Worm (Caenorhabditis elegans) whole organism, L1 larva: Measurements from ENCODE around the gene sip-1.

Experiments used
- C16A3.4 ChIP-seq: fragments of 150-350 bp; optimal IDR thresholded peaks from 2 replicates; lab custom pipeline; 2014; ENCODE audit warnings: missing biosample characterization, missing genetic modification characterization
- C34B4.2 ChIP-seq: sonication (generic microtip); optimal IDR thresholded peaks from 2 replicates; lab custom pipeline; 2017; ENCODE audit warnings: mild to moderate bottlenecking, missing genetic modification characterization, missing compliant biosample characterization
- F16B12.6 ChIP-seq: fragments of 150-350 bp; optimal IDR thresholded peaks from 2 replicates; lab custom pipeline; 2014; ENCODE audit warnings: missing biosample characterization, missing genetic modification characterization
- Y116A8C.19 ChIP-seq: sonication (generic microtip); optimal IDR thresholded peaks from 2 replicates; lab custom pipeline; 2016; ENCODE audit warnings: missing compliant biosample characterization, missing genetic modification characterization, borderline replicate concordance
- aha-1 ChIP-seq: fragments of 150-350 bp; optimal IDR thresholded peaks from 2 replicates; lab custom pipeline; 2014; ENCODE audit warnings: missing biosample characterization, missing genetic modification characterization
- blmp-1 ChIP-seq: fragments of 150-350 bp; optimal IDR thresholded peaks from 2 replicates; lab custom pipeline; 2014; ENCODE audit warnings: missing biosample characterization, missing genetic modification characterization
- ceh-8 ChIP-seq: fragments of 200-800 bp; sonication (Bioruptor generic); optimal IDR thresholded peaks from 2 replicates; lab custom pipeline; 2018; ENCODE audit warnings: mild to moderate bottlenecking, missing genetic modification characterization, moderate library complexity, missing compliant biosample characterization
- dpl-1 ChIP-seq, 3 experiments: fragments of 150-350 bp in 2 of 3; sonication (generic microtip) in 1 of 3; optimal IDR thresholded peaks; 2 replicates each; lab custom pipeline; 2014 to 2017; ENCODE audit warnings: missing biosample characterization in 3 of 3, missing genetic modification characterization in 3 of 3, missing genetic modification reagents in 3 of 3
- efl-1 ChIP-seq, 4 experiments: fragments of 150-350 bp; optimal IDR thresholded peaks in 3 of 4; peaks in 1 of 4; 1 replicate in 1 of 4; 2 replicates in 3 of 4; lab custom pipeline; 2014; ENCODE audit warnings: missing biosample characterization in 2 of 4, missing genetic modification characterization in 2 of 4, missing genetic modification reagents in 2 of 4
- egl-13 ChIP-seq: sonication (generic microtip); optimal IDR thresholded peaks from 2 replicates; lab custom pipeline; 2016; ENCODE audit warnings: missing genotype, missing genetic modification reagents, missing genetic modification characterization, missing compliant biosample characterization
- egl-27 ChIP-seq, 2 experiments: fragments of 150-350 bp in 1 of 2; sonication (generic microtip); optimal IDR thresholded peaks; 3 replicates each; lab custom pipeline; 2017 to 2018; ENCODE audit warnings: missing biosample characterization in 2 of 2, missing genetic modification characterization in 2 of 2, missing genetic modification reagents in 2 of 2
- fkh-10 ChIP-seq: sonication (generic microtip); optimal IDR thresholded peaks from 2 replicates; lab custom pipeline; 2017; ENCODE audit warnings: missing biosample characterization, missing genetic modification reagents, missing genetic modification characterization
- fos-1 ChIP-seq: fragments of 150-350 bp; optimal IDR thresholded peaks from 2 replicates; lab custom pipeline; 2014; ENCODE audit warnings: missing biosample characterization, missing genetic modification characterization
- hlh-17 ChIP-seq: fragments of 200-800 bp; sonication (Bioruptor generic); optimal IDR thresholded peaks from 2 replicates; lab custom pipeline; 2018; ENCODE audit warnings: missing genetic modification characterization, mild to moderate bottlenecking, missing compliant biosample characterization, moderate library complexity, borderline replicate concordance
- hlh-4 ChIP-seq: sonication (generic microtip); optimal IDR thresholded peaks from 2 replicates; lab custom pipeline; 2016; ENCODE audit warnings: mild to moderate bottlenecking, missing genetic modification characterization, missing compliant biosample characterization
- irx-1 ChIP-seq: sonication (generic microtip); optimal IDR thresholded peaks from 2 replicates; lab custom pipeline; 2016; ENCODE audit warnings: missing genetic modification characterization, missing compliant biosample characterization
- lin-15B ChIP-seq: fragments of 150-350 bp; sonication (generic microtip); optimal IDR thresholded peaks from 3 replicates; lab custom pipeline; 2014; ENCODE audit warnings: missing biosample characterization, missing genetic modification characterization
- lin-35 ChIP-seq, 2 experiments: fragments of 150-350 bp; optimal IDR thresholded peaks; 2 replicates each; lab custom pipeline; 2014; ENCODE audit warnings: missing biosample characterization in 2 of 2, missing genetic modification characterization in 2 of 2, missing genetic modification reagents in 2 of 2
- lir-3 ChIP-seq: sonication (generic microtip); optimal IDR thresholded peaks from 2 replicates; lab custom pipeline; 2016; ENCODE audit warnings: mild to moderate bottlenecking, missing genetic modification characterization, moderate library complexity, missing compliant biosample characterization; ENCODE audit not compliant: poor library complexity
- lsy-2 ChIP-seq, 2 experiments: fragments of 150-350 bp; optimal IDR thresholded peaks; 2 replicates each; lab custom pipeline; 2014; ENCODE audit warnings: missing biosample characterization in 2 of 2, missing genetic modification characterization in 2 of 2
- mab-9 ChIP-seq: fragments of 200-800 bp; sonication (Bioruptor generic); IDR thresholded peaks from 2 replicates; pipeline ENCODE4 v1.3.6; 2022; ENCODE audit warnings: missing genetic modification reagents, missing genetic modification characterization, missing compliant biosample characterization
- mdl-1 ChIP-seq, 2 experiments: fragments of 150-350 bp; optimal IDR thresholded peaks; 2 replicates each; lab custom pipeline; 2014 to 2017; ENCODE audit warnings: missing biosample characterization in 2 of 2, missing genetic modification characterization in 2 of 2, inconsistent platforms in 1 of 2
- mef-2 ChIP-seq: fragments of 150-350 bp; optimal IDR thresholded peaks from 2 replicates; lab custom pipeline; 2014; ENCODE audit warnings: missing biosample characterization, missing genetic modification characterization
- nhr-11 ChIP-seq: fragments of 150-350 bp; optimal IDR thresholded peaks from 2 replicates; lab custom pipeline; 2014; ENCODE audit warnings: missing biosample characterization, missing genetic modification characterization
- nhr-20 ChIP-seq: sonication (generic microtip); optimal IDR thresholded peaks from 2 replicates; lab custom pipeline; 2016; ENCODE audit warnings: mild to moderate bottlenecking, missing genetic modification characterization, missing compliant biosample characterization
- nhr-84 ChIP-seq: sonication (generic microtip); optimal IDR thresholded peaks from 2 replicates; lab custom pipeline; 2017; ENCODE audit warnings: missing biosample characterization, missing genetic modification characterization
- pax-3 ChIP-seq: fragments of 200-800 bp; sonication (Bioruptor generic); optimal IDR thresholded peaks from 2 replicates; lab custom pipeline; 2018; ENCODE audit warnings: mild to moderate bottlenecking, missing genetic modification characterization, moderate library complexity, missing compliant biosample characterization
- rnt-1 ChIP-seq: sonication (generic microtip); optimal IDR thresholded peaks from 2 replicates; lab custom pipeline; 2016; ENCODE audit warnings: mild to moderate bottlenecking, missing genetic modification characterization, moderate library complexity, missing compliant biosample characterization
- skn-1 ChIP-seq: fragments of 150-350 bp; optimal IDR thresholded peaks from 2 replicates; lab custom pipeline; 2014; ENCODE audit warnings: missing biosample characterization, missing genetic modification characterization
- tbx-2 ChIP-seq: sonication (generic microtip); optimal IDR thresholded peaks from 2 replicates; lab custom pipeline; 2016; ENCODE audit warnings: missing genetic modification characterization, missing compliant biosample characterization
- unc-130 ChIP-seq: fragments of 150-350 bp; optimal IDR thresholded peaks from 2 replicates; lab custom pipeline; 2017; ENCODE audit warnings: missing biosample characterization, missing genetic modification characterization, inconsistent platforms
- unc-30 ChIP-seq: sonication (generic microtip); optimal IDR thresholded peaks from 2 replicates; lab custom pipeline; 2017; ENCODE audit warnings: missing biosample characterization, missing genetic modification characterization
- vab-15 ChIP-seq: sonication (generic microtip); optimal IDR thresholded peaks from 2 replicates; lab custom pipeline; 2017; ENCODE audit warnings: missing genotype, mild to moderate bottlenecking, missing genetic modification characterization, missing compliant biosample characterization
- xbp-1 ChIP-seq: sonication (generic microtip); optimal IDR thresholded peaks from 2 replicates; lab custom pipeline; 2016; ENCODE audit warnings: missing genetic modification characterization, missing compliant biosample characterization
- zag-1 ChIP-seq: fragments of 150-350 bp; optimal IDR thresholded peaks from 2 replicates; lab custom pipeline; 2014; ENCODE audit warnings: missing biosample characterization, missing genetic modification characterization
- ztf-4 ChIP-seq: fragments of 150-350 bp; optimal IDR thresholded peaks from 2 replicates; lab custom pipeline; 2014; ENCODE audit warnings: missing biosample characterization, missing genetic modification characterization

sip-1 gene

DNA sequence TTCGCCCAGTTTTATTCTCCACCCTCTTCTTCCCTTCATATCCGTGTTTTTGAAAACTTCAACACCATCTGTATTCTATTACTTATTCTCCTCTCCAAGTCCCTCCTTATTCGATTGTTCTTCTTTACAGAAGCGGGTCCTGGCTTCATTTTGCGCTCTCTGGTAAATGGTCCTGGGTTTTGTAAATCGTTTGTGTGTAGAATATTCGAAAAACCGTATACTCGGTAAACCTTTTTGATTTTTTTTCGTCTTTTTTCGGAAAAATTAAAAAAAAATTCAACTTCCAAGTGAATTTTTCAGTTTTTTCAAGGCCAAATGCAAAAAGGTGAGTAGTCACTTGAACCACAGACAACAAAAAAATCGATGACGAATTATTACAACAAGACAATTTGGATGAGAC, 31.7 kb downstream of the sip-1 start, which contains the start of gene D2045.9:
TSS of gene D2045.9 (plus strand) at position 301 of the 400 bp plus-strand sequence.
- TF ChIP-seq unc-130 (tag; lab: Kevin White, UChicago) = no peak
- no peak for TF ChIP-seq skn-1 (tag; lab: Kevin White, UChicago)
- no peak for TF ChIP-seq irx-1

DNA sequence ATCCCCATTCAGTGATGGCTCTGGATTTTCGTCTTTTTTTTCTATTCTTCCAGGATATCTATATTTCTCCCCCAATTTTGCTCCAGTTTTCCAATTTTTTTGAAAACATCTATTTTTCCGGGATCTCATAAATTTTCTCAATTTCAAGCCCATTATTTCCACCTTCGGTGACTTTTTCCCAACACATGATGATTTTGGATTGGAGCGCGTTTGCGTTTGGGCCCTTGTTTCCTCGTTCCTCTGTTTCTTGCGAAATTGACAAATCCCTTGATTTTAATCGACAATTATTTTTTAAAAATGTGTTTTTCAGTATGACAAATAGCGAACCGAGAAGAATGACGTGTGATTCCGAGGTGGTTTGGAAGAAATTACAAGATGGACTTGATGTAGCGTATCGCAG, 35.7 kb downstream of the sip-1 start, which contains the start of gene cul-1:
TSS of gene cul-1 (plus strand) at position 311 of the 400 bp plus-strand sequence.
- TF ChIP-seq blmp-1 (tag; lab: Kevin White, UChicago) = peak; percentile 1
- no peak for TF ChIP-seq unc-30 (tag; lab: Kevin White, UChicago)
- no peak for TF ChIP-seq fos-1 (tag; lab: Kevin White, UChicago)
- peak in 1 of 2 experiments; percentile 50 for TF ChIP-seq lin-35 (GFP tag; optimal IDR thresholded peaks at IDR 0.05; lab: Kevin White, UChicago)
- TF ChIP-seq zag-1 = no peak
- TF ChIP-seq dpl-1 (GFP tag; optimal IDR thresholded peaks at IDR 0.05; lab: Kevin White, UChicago) = peak in 1 of 3 experiments; percentile 43
- no peak for TF ChIP-seq lin-15B (tag; lab: Kevin White, UChicago)
- TF ChIP-seq lsy-2 (tag; optimal IDR thresholded peaks at IDR 0.05; lab: Kevin White, UChicago) = peak in 1 of 2 experiments; percentile 39
- peak; percentile 98 for TF ChIP-seq skn-1 (tag; lab: Kevin White, UChicago)
- peak in 1 of 2 experiments; percentile 20 for TF ChIP-seq efl-1 (optimal IDR thresholded peaks at IDR 0.05; lab: Kevin White, UChicago)
- peak; percentile 18 to 78 for TF ChIP-seq efl-1 (GFP tag; optimal IDR thresholded peaks at IDR 0.05 in 1 of 2; lab: Kevin White, UChicago)
- no peak for TF ChIP-seq pax-3 (tag; lab: Kevin White, UChicago)

DNA sequence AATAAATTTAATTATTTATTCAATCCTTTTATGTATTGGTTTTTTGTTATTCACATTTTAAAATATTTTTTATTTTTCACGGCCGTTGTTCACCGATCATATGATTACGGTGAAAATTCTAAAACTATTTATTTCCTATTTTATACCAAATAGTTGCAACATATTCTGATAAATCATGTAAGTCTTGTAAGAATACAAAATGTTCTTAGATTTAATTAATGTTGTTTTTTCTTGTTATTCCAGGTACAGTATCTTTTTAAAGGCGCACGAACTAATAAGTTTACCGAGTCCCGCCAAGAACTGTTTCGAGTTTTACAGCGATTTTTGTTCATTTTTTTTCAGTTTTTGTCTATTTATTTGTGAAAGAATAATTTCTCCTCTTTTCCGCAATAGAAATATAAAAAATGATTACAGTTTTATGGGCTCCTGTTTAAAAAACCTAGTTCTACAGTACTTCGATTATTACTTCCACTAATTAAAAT, 37.0 kb downstream of the sip-1 start, which contains the start of gene D2045.5:
TSS of gene D2045.5 (minus strand) at position 51 of the 482 bp plus-strand sequence.
- TF ChIP-seq nhr-20 (tag; lab: Kevin White, UChicago) (no peak), ceh-8 (GFP tag; lab: Kevin White, UChicago) (no peak), fos-1 (tag; lab: Kevin White, UChicago) (no peak), hlh-4 (tag; lab: Kevin White, UChicago) (no peak), mab-9 (GFP tag; lab: Robert Waterston, UW) (no peak), tbx-2 (no peak), Y116A8C.19 (tag; lab: Kevin White, UChicago) (no peak), lin-35 (GFP tag; optimal IDR thresholded peaks at IDR 0.05; lab: Kevin White, UChicago) (no peak), C16A3.4 (tag; lab: Kevin White, UChicago) (no peak), rnt-1 (tag; lab: Kevin White, UChicago) (no peak), hlh-17 (GFP tag; lab: Kevin White, UChicago) (no peak), mdl-1 (tag; optimal IDR thresholded peaks at IDR 0.05; lab: Kevin White, UChicago) (no peak), dpl-1 (GFP tag; optimal IDR thresholded peaks at IDR 0.05; lab: Kevin White, UChicago) (no peak), xbp-1 (no peak), egl-27 (tag; optimal IDR thresholded peaks at IDR 0.05; lab: Kevin White, UChicago) (no peak), ztf-4 (tag; lab: Kevin White, UChicago) (no peak)

DNA sequence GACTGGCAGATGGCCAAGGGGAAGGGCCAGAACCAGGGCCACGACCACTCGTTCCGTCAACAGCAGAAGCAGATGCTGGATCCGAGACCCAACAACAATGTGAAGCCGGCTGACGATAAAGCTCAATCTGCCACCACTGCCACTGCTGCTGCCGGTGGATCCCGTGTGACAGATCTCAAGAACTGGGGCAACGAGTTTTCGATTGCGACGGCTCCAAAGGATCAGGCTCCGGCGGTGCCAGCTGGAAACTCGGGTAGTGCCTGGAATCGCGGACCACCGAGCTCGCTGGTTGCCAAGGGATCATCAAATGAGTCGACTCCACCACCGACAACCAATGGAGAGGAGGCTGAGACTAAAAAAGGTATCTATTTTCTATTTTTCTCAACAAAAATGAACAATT, 42.1 kb downstream of the sip-1 start:
- no peak for TF ChIP-seq zag-1
- TF ChIP-seq lin-35 (GFP tag; optimal IDR thresholded peaks at IDR 0.05; lab: Kevin White, UChicago) = no peak
- TF ChIP-seq nhr-84 (tag; lab: Kevin White, UChicago) = no peak
- no peak for TF ChIP-seq C34B4.2
- TF ChIP-seq aha-1 (tag; lab: Kevin White, UChicago) = no peak
- TF ChIP-seq fkh-10 (GFP tag; lab: Kevin White, UChicago) = no peak
- TF ChIP-seq Y116A8C.19 (tag; lab: Kevin White, UChicago) = no peak
- no peak for TF ChIP-seq F16B12.6 (tag; lab: Kevin White, UChicago)
- no peak for TF ChIP-seq irx-1
- no peak for TF ChIP-seq nhr-11 (tag; lab: Kevin White, UChicago)
- no peak for TF ChIP-seq dpl-1 (GFP tag; optimal IDR thresholded peaks at IDR 0.05; lab: Kevin White, UChicago)
- TF ChIP-seq skn-1 (tag; lab: Kevin White, UChicago) = no peak
- no peak for TF ChIP-seq blmp-1 (tag; lab: Kevin White, UChicago)
- TF ChIP-seq mef-2 = no peak
- TF ChIP-seq lir-3 (tag; lab: Kevin White, UChicago) = no peak
- no peak for TF ChIP-seq ztf-4 (tag; lab: Kevin White, UChicago)
- TF ChIP-seq egl-13 (tag; lab: Kevin White, UChicago) = no peak
- no peak for TF ChIP-seq vab-15
- TF ChIP-seq, all 84 proteins: peak for 0
